Worm (Caenorhabditis elegans) whole organism, young adult: ENCODE results near the gene arcp-1.

Experiments
- bed-1 ChIP-seq: fragments of 200-800 bp; sonication (Bioruptor generic); IDR thresholded peaks from 2 replicates; pipeline ENCODE4 v1.3.6; 2022; ENCODE audit warnings: missing genetic modification reagents, missing genetic modification characterization, missing compliant biosample characterization
- bed-2 ChIP-seq: fragments of 200-800 bp; sonication (Bioruptor generic); IDR thresholded peaks from 2 replicates; pipeline ENCODE4 v1.3.6; 2022; ENCODE audit warnings: missing genetic modification reagents, missing genetic modification characterization, missing compliant biosample characterization
- ccch-3 ChIP-seq: fragments of 200-800 bp; sonication (Bioruptor generic); optimal IDR thresholded peaks from 2 replicates; lab custom pipeline; 2018; ENCODE audit warnings: mild to moderate bottlenecking, missing genetic modification characterization, missing compliant biosample characterization
- die-1 ChIP-seq: sonication (generic microtip); optimal IDR thresholded peaks from 2 replicates; lab custom pipeline; 2016; ENCODE audit warnings: missing genotype, mild to moderate bottlenecking, missing genetic modification characterization, missing compliant biosample characterization
- ets-4 ChIP-seq: fragments of 200-800 bp; sonication (Bioruptor generic); optimal IDR thresholded peaks from 2 replicates; lab custom pipeline; 2018; ENCODE audit warnings: mild to moderate bottlenecking, missing genetic modification characterization, missing compliant biosample characterization
- gei-17 ChIP-seq: fragments of 200-800 bp; sonication (Bioruptor generic); optimal IDR thresholded peaks from 2 replicates; lab custom pipeline; 2018; ENCODE audit warnings: mild to moderate bottlenecking, missing genetic modification characterization, missing compliant biosample characterization
- let-607 ChIP-seq, 2 experiments: fragments of 200-800 bp in 1 of 2; sonication (Bioruptor generic) in 1 of 2; sonication (generic microtip) in 1 of 2; optimal IDR thresholded peaks; 2 replicates each; lab custom pipeline; 2016 to 2018; ENCODE audit warnings: mild to moderate bottlenecking in 2 of 2, missing compliant biosample characterization in 2 of 2, missing genetic modification characterization in 2 of 2, moderate library complexity in 2 of 2, missing genotype in 1 of 2
- madf-3 ChIP-seq: fragments of 200-800 bp; sonication (Bioruptor generic); IDR thresholded peaks from 2 replicates; pipeline ENCODE4 v1.3.6; 2022; ENCODE audit warnings: missing genetic modification reagents, missing genetic modification characterization, missing compliant biosample characterization
- nfya-1 ChIP-seq: sonication (generic microtip); optimal IDR thresholded peaks from 2 replicates; lab custom pipeline; 2017; ENCODE audit warnings: antibody characterized with exemption, missing compliant biosample characterization, missing genetic modification characterization, borderline replicate concordance; ENCODE audit not compliant: insufficient read depth
- sdz-38 ChIP-seq: sonication (generic microtip); optimal IDR thresholded peaks from 2 replicates; lab custom pipeline; 2016; ENCODE audit warnings: missing genotype, missing genetic modification characterization, missing compliant biosample characterization
- unc-130 ChIP-seq: sonication (generic microtip); optimal IDR thresholded peaks from 2 replicates; lab custom pipeline; 2016; ENCODE audit warnings: missing genetic modification reagents, missing genetic modification characterization, missing compliant biosample characterization
- ztf-28 ChIP-seq: fragments of 200-800 bp; sonication (Bioruptor generic); IDR thresholded peaks from 2 replicates; pipeline ENCODE4 v1.3.6; 2022; ENCODE audit warnings: missing genetic modification reagents, missing genetic modification characterization, missing compliant biosample characterization
- ztf-6 ChIP-seq: fragments of 200-800 bp; sonication (Bioruptor generic); IDR thresholded peaks from 2 replicates; pipeline ENCODE4 v1.3.6; 2022; ENCODE audit warnings: missing genetic modification reagents, missing genetic modification characterization, missing compliant biosample characterization

DNA sequence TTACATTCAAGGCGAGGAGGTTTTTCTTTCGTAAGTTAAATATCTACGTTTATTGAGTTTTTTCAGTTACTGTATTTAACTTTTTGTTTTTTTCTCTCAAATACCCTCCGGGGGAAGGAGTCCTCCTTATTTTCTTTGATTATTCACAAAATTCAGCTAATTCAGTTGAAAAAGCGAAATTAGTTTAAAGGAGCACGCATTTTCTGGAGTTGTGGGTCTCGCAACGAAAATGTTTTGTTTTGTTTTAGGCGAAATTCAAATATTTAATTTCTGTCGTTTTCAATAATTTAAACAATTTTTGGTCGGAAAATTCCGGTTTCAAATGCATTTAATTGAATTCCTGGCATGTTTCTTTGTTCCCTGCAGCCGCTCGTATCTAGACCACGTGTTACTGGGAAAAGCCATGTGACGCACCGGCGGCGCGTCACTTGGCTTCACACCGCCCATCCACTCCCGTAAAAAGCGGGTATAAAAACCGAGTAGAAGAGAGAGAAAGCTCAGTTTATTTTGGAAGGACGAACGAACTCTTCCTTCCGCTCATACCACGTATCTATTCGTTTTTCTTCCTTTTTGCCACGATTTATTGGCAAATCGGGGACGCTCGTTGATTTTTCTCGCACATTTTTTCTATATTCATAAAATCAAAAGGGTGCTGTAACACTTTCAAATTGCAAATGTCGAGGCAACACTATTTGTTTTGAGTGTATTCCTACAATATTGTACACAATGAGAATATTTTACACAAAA lies 23.5 kb downstream of the arcp-1 start:
- TF ChIP-seq ztf-6 (GFP tag; lab: Robert Waterston, UW), result no peak
- no peak for TF ChIP-seq ccch-3 (GFP tag; lab: Kevin White, UChicago)
- TF ChIP-seq ets-4 (GFP tag; lab: Kevin White, UChicago), result no peak
- TF ChIP-seq nfya-1 (tag; lab: Kevin White, UChicago), result no peak
- no peak for TF ChIP-seq ztf-28 (GFP tag; lab: Robert Waterston, UW)
- TF ChIP-seq unc-130 (GFP tag; lab: Kevin White, UChicago), result no peak
- TF ChIP-seq bed-2 (GFP tag; lab: Robert Waterston, UW), result no peak
- no peak for TF ChIP-seq gei-17
- TF ChIP-seq sdz-38, result no peak
- TF ChIP-seq madf-3 (GFP tag; lab: Robert Waterston, UW), result no peak
- TF ChIP-seq die-1 (tag; lab: Kevin White, UChicago), result no peak
- no peak for TF ChIP-seq bed-1 (GFP tag; lab: Robert Waterston, UW)
- no peak for TF ChIP-seq let-607 (tag; optimal IDR thresholded peaks at IDR 0.05; lab: Kevin White, UChicago)
